Fruit fly (Drosophila melanogaster): ENCODE results near the gene CG32369.

Gene CG32369

DNA sequence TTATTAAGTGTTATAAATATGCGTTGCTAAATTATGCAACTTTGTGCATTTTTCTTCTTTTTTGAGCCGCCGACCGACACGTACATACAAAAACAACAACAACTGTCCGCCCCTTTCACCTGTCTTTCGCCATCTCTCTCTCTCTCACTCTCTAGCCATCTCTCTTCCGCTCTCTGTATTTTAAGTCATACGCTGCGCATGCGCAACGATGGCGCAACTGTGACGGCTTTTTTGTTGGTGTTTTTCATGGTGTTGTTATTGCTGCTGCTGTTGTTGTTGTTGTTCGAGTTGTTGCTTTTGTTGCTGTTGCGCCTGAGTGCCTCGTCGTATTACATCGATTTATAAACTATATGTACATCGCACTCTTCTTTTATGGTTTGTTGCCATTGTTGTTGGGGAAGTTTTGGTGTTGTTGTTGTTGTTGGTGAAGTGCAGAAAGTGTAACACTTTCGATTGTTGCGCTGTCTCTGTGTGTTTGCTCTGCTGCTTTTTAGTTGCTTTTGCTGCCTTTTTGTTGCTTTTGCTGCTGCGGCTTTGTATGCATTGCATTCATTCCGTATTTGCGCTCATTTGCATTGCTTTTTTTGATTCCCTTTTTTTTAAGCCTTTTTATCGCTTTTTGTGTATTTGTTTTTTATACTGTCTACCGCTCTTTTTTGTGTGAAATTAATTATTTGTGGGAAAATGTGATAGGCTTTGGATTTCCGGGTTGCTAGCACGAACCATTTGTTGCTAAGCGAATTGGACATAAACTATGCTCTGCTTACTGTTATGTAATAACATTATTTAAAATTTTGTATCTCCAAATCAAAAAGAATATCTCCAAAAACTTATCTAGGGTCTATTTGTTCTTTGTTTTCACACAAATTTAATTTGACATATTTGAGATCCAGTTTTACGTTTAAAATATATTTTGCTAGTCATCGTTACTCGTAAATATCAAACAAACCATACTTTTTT is 12.3 kb upstream of the CG32369 start:
- TF ChIP-seq CG8478 (optimal IDR thresholded peaks at IDR 0.05) (no peak), CTCF (optimal IDR thresholded peaks at IDR 0.05) (no peak)

DNA sequence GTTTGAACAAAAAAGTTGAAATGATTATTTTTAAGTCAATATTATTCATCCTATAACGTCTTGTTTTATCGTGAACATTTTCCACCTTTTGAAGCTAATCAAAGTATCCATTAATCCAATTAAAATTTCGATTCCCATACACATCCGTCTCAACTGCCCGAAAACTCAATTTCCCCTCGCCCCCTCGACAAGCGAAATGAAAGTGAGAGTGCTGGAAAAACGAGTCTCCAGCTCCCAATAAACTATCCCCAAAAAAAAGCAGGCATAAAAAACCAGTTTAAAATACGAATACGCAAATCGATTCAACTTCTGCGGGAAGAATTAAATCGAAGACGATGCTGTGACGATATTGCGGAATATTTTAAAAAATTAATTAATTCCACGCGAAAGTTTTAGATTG is 11.5 kb upstream of the CG32369 start:
- no peak for TF ChIP-seq CG8478 (optimal IDR thresholded peaks at IDR 0.05)
- TF ChIP-seq CTCF (optimal IDR thresholded peaks at IDR 0.05) = no peak

DNA sequence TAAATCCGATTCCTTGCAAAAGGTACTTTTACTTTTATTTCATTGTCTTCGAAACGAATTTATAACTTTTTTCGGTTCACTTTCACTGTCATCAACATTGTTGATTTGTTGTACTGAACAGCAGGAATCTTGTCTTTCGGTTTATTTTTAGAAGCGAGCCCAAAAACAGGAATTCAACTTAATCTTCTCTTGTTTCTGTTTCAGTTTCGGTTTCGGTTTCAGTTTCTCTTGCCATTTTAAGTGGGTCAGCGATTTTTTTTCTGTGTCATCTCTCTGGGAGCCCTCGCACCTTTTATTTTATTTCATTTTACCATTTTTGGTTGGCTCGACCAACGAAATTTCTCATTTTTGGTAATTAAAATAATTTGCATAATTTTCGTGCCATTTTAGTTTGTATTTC is 10.6 kb upstream of the CG32369 start:
- no peak for TF ChIP-seq CG8478 (optimal IDR thresholded peaks at IDR 0.05)
- TF ChIP-seq CTCF (optimal IDR thresholded peaks at IDR 0.05) = no peak

DNA sequence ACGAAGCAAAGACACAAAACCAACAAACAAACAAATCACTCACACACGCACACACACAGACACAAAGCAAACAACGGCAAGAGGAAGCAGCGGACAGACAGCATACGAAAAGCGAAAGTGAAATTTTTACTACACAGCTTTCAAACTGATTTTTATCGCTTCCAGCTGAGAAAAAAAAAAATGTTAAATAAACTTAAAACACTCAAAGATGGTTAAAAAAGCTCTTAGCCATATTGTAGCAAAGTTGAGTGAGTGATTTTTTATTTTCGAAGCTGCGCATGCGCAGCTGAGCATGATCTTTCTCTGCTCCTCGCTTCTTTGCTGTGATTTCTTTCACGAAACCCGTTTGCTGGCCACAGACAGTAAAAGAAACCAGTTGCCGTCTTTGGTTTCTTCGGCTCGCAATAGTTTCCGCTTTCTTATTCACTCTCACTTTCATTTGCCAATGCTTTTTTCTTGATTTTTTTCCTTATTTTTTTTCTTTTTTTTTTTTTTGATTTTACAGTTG is 8.9 kb upstream of the CG32369 start:
- no peak for TF ChIP-seq CG8478 (optimal IDR thresholded peaks at IDR 0.05)
- TF ChIP-seq CTCF (optimal IDR thresholded peaks at IDR 0.05) = no peak

DNA sequence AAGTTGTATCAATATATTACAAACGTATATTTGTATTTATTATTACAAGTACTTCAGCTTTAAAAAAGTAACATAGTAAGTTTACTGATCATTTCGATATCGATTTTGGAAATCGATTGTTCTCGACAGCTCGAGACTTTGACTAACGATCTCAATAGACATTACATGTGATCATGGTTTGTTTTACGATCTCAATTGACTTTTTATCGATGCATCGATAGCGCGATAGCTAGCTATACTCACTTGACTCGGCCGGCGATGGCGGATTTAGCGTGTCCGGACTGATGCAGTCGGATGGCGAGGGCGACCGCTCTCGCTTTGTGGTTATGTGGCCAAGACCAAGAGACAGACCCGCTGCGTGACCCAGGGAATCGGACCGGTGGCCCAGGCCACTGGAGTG is 7.6 kb upstream of the CG32369 start:
- TF ChIP-seq CG8478 (optimal IDR thresholded peaks at IDR 0.05) (no peak), CTCF (optimal IDR thresholded peaks at IDR 0.05) (no peak)

DNA sequence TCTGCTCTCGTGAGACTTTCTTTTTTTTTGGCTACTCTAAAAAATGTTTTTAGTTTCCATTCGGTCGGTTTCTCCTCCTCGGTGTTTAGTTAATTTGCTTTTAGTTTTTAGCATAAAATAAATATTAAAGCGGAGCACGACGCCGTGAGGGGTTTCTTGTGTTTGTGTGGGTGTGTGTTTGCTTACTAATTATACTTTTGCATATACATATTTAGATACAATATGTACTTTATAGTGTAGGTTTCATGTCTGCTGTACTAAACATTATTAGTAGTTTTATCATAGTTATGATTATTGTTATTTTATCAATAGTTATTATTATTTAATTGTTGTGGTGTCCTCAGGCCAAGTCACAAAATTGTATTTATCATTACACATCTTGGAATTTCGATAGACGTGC is 6.3 kb upstream of the CG32369 start:
- TF ChIP-seq CG8478 (optimal IDR thresholded peaks at IDR 0.05) = no peak
- TF ChIP-seq CTCF (optimal IDR thresholded peaks at IDR 0.05) = no peak

DNA sequence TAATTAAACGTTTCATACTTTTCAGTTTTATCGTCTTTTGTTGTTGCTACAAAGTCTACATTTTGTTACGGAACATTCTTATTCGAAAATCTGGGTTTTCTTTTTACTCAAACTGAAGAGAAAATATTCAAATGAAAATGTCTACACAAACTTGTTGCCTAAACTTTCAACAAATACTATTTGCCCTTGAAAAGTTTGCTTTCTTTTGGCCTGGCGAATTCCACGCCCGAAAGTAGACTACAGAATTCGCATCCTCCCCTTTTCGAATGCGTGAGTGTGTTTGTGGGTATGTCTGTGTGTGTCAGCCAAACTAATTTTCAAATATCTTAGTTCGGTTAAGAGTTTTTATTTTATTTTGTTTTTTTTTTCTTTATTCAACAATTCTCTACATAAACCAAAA is 3.8 kb upstream of the CG32369 start:
- TF ChIP-seq CTCF (optimal IDR thresholded peaks at IDR 0.05) (no peak), CG8478 (optimal IDR thresholded peaks at IDR 0.05) (no peak)

DNA sequence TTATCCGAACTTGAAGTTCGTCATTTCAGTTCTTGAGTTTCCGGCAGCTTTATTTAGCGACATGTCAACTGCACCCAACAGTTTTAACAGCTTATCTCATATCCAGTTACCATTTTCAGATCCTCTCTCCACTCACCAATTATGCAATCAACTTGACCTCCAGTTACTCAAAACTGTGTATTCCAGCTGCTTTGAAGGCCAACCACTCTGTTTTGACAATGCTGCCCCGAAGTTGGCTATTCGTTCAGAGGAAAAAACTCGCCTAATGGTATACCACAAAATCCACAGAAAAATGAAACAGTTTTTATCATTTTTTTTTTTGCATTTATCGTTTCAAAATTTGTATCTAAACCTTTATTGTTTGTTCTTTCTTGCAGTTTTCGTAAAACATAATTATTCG is 2.0 kb upstream of the CG32369 start:
- TF ChIP-seq CG8478 (optimal IDR thresholded peaks at IDR 0.05) (no peak), CTCF (optimal IDR thresholded peaks at IDR 0.05) (no peak)

DNA sequence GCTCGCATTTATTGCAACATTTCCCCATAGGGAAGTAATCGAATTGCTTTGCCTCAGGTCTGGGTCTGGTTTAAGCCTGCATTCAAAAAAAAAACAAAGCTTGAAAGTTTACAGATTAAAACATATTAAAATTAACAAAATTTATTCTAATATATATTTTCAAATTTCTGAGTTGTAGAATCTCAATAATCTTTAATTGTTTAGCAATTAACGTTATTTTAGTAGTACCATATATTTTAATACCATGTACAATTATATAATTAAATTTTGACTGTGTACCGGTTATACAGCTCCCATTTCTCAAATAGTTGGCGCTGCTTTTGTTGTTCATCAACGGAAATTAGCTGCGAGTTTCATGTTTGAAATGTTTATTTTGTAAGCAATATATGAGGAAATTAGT is 1.3 kb upstream of the CG32369 start:
- TF ChIP-seq CG8478 (optimal IDR thresholded peaks at IDR 0.05) = no peak
- TF ChIP-seq CTCF (optimal IDR thresholded peaks at IDR 0.05) = no peak

DNA sequence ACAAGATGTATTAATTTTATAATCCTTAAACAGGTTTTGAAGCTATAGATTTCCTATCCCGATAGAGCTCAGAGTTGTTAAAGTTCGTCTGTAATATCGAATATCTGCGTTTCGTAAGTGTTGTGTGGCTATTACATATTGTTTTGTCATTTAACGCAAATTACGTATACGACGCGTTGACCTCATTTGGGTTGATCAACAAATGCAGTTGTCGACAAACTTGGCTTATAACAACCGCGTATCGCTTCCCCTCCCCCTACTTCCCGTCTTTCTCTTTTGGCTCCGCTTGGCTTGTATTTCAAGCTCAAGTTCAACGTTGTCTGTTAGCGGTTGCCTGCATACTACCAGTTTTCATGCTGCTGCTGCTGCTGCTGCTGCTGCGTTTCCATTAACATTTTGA is 801 bp upstream of the CG32369 start:
- no peak for TF ChIP-seq CG8478 (optimal IDR thresholded peaks at IDR 0.05)
- TF ChIP-seq CTCF (optimal IDR thresholded peaks at IDR 0.05) = no peak

DNA sequence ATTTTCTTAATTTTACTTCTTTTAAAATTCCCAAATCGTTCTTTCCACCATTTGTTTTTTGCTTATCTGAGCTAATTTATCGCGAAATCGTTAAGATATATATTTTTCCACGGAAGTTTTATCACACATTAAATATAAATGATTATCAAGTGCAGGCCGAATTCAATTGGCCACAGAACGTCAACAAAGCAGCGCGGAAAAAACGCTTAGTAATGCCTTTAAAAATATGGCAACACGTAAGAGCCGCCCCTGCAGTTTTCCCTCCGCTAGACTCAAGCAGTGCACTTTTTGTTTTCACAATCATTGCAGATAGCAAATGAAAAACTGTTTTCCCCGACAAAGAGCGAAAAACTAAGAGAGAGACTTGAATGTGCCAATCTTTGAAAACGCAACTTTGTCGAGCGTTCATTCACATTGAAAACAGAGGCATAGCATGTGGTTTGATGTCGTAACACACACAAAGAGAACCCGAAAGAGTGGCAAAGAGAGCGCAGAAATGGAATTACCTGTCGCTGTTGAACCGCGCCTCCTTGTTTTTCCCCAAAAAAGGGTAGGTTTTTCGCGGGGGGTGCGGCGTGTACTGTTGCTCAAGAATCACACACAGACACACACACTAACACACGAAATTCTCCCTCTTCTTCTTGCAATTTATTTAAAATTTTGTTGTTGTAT is 998 bp downstream of the CG32369 start:
- TF ChIP-seq CTCF (optimal IDR thresholded peaks at IDR 0.05) (no peak), CG8478 (optimal IDR thresholded peaks at IDR 0.05) (no peak)

DNA sequence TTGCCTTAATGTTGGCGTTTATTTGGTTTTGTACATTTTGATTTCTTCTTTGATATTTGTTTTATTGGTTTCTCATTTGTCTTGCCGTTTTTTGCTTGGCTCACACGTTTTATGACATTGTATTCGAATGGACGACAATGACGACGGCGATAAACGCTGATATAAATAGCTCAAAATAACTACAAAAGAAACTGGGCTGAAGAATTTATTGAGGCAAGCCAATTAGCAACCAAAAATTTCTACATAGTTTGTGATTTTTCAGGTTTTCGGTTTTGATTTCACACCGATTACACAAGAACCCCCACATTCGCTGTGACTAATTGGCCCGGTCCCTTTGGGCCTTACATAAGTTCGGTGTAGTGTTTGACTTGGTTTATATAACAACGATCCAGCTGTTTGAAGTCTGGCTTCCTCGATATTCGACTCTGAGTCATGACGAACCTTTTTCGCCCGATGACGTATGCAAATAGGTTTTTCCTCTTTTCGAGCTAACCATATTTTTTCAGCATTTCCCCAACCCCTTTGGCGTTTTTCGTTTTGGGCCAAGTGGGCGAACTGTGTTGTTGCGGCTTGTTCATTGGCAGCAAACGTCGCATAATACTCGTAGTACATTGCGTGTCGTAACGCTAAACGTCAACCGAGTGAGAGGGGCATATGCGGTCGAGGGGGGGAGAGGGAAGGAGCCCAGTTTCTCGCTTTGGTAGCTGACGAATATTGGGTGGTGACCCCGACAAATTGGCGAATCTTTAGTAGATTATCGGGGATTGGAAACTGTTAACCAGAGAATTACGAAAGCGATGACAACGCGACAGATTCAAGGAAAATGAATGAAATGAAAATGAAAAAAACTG is 1.8 kb downstream of the CG32369 start:
- TF ChIP-seq CG8478 (optimal IDR thresholded peaks at IDR 0.05) (no peak), CTCF (optimal IDR thresholded peaks at IDR 0.05) (no peak)

DNA sequence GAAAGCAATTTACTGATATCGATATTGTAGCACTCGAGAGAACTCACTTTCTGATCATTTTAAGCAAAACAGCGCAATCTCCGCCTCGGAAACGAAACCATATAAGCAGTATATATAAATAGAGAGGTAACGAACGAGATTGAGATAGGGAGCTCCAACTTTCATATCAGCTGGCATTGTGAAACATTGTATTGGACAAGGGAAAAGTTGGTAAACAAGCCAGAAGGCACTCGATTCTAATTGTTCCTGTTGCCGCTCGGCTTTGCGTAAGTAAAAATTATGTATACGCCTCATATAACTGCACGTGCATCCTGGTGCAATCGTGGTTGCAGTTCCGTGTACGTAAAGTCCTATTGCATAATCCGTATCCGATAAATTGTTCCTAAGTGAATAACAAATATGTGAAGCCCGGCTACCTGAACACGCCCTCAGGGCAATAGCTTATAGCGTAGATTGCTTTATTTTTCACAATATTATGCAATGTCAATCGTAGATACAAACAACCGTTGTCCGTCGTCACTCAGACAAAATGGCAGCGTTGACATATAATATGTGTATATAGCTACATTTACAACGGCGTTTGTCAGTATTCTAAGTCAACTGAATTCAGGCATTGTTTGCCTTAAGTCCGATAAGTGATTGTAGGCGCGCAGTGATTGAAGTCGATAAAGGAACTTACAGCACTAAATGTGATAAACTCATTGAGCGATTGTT is 3.0 kb downstream of the CG32369 start:
- TF ChIP-seq CTCF (optimal IDR thresholded peaks at IDR 0.05) = no peak
- TF ChIP-seq CG8478 (optimal IDR thresholded peaks at IDR 0.05) = no peak

DNA sequence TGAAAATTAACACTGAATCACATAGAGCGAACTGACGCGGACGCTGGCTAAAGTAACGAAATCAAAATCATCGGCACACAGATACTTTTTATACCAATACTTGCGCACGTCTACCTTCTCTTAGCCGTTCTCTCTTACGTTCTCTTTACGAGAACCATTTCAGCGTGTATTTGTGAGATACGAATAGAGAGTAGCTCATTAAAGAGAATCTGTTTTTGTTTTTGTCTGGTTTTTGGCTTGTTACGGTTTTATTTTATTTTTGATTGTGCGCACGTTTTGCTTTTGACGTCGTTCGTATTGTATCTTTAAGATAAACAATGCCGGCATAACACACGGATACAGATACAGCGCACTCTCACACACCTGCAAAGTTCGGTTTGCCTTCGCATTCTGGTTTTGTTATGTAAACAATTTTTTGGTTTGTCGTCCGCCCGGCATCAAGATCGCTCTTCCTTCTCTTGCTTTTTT is 4.3 kb downstream of the CG32369 start:
- TF ChIP-seq CTCF (optimal IDR thresholded peaks at IDR 0.05) (no peak), CG8478 (optimal IDR thresholded peaks at IDR 0.05) (no peak)
